Fruit fly (Drosophila melanogaster): ENCODE data around the gene Brd8.

Gene Brd8

DNA sequence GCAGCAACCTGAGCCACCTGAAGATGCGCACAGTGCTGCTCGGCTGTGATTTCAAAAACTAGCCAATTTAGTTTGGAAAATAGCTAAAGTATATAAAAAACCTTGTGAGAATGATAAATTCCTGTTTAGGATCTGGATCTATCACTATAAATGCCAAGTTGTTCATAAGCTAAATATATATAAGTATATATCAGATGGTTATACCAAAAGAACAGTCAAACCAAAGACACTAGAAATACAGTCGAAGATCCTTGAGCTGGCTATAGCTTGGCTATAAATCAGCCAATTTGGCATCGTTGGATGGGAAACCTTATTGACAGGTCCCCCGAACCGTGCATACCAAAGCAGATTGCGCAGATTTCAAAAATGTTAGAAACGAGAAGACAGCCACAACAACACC, 40.0 kb downstream of the Brd8 start (continued):
- no peak for TF ChIP-seq Lpt (GFP tag; optimal IDR thresholded peaks at IDR 0.05)

DNA sequence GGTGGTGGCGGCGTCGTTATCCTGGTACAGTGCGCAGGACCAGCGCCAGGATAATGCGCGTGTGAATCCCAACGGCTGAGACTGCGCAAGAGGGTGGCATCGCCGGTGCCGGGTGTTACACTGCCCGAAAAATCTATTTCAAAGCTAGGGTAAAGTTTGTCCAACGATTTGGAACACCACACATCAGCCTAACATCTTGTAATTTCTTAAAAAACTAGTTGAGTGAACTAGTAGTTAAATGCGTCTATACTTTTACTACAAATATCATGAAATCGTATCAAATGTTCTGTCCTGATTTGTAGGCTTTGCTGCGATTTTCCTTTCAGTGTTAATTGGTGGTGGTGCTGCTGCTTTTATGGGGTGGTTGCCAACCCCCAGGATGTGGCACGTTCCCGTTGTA, 41.8 kb downstream of the Brd8 start:
- TF ChIP-seq mld (GFP tag; IDR thresholded peaks at IDR 0.05; ENCODE audit: partially characterized antibody) (no peak), Oli (tag; optimal IDR thresholded peaks at IDR 0.05) (peak; percentile 52), grau (tag; optimal IDR thresholded peaks at IDR 0.05) (peak; percentile 53), ara (GFP tag; IDR thresholded peaks at IDR 0.05) (peak; percentile 63), pum (GFP tag; optimal IDR thresholded peaks at IDR 0.05) (peak; percentile 20), vvl (GFP tag; IDR thresholded peaks at IDR 0.05) (no peak; the same call in 1 of the 2 replicates), prd (optimal IDR thresholded peaks at IDR 0.05) (no peak), prd (GFP tag; IDR thresholded peaks at IDR 0.05) (no peak; the same call in 2 of the 3 replicates), cato (GFP tag; optimal IDR thresholded peaks at IDR 0.05; ENCODE audit: borderline replicate concordance) (no peak), emc (GFP tag; optimal IDR thresholded peaks at IDR 0.05) (no peak), nmo (GFP tag; optimal IDR thresholded peaks at IDR 0.05) (peak; percentile 43), CG5245 (GFP tag; optimal IDR thresholded peaks at IDR 0.05) (peak; percentile 11), repo (GFP tag; optimal IDR thresholded peaks at IDR 0.05) (no peak), zf30C (GFP tag; optimal IDR thresholded peaks at IDR 0.05) (peak; percentile 90), Blimp-1 (GFP tag; optimal IDR thresholded peaks at IDR 0.05) (peak; percentile 63), phol (tag; optimal IDR thresholded peaks at IDR 0.05) (peak; percentile 54), jigr1 (GFP tag; IDR thresholded peaks at IDR 0.05) (no peak), ftz-f1 (GFP tag; optimal IDR thresholded peaks at IDR 0.05) (no peak), BtbVII (GFP tag; optimal IDR thresholded peaks at IDR 0.05) (no peak), CG9727 (GFP tag; optimal IDR thresholded peaks at IDR 0.05) (peak; percentile 61), YL-1 (GFP tag; optimal IDR thresholded peaks at IDR 0.05) (no peak), zen2 (GFP tag; IDR thresholded peaks at IDR 0.05; ENCODE audit: partially characterized antibody) (no peak), sc (optimal IDR thresholded peaks at IDR 0.05) (no peak), sc (GFP tag; optimal IDR thresholded peaks at IDR 0.05) (peak; percentile 49), CG8359 (GFP tag; optimal IDR thresholded peaks at IDR 0.05; ENCODE audit: borderline replicate concordance) (peak; percentile 30), ind (GFP tag; optimal IDR thresholded peaks at IDR 0.05) (no peak), CG2678 (tag; optimal IDR thresholded peaks at IDR 0.05) (peak; percentile 51), trem (tag; optimal IDR thresholded peaks at IDR 0.05) (peak; percentile 36), cad (GFP tag; optimal IDR thresholded peaks at IDR 0.05) (no peak), CG9609 (GFP tag; optimal IDR thresholded peaks at IDR 0.05) (peak; percentile 23), tap (tag; optimal IDR thresholded peaks at IDR 0.05) (peak; percentile 23), CG8388 (GFP tag; optimal IDR thresholded peaks at IDR 0.05) (peak; percentile 60), scrt (GFP tag; optimal IDR thresholded peaks at IDR 0.05) (no peak), CG6689 (GFP tag; IDR thresholded peaks at IDR 0.05) (peak; percentile 46), CG16863 (GFP tag; optimal IDR thresholded peaks at IDR 0.05) (no peak), wor (GFP tag; IDR thresholded peaks at IDR 0.05) (0 out of 2 replicates have a peak, but pooled peaks have one; percentile 12), CG15011 (GFP tag; optimal IDR thresholded peaks at IDR 0.05) (no peak), dmrt99B (tag; optimal IDR thresholded peaks at IDR 0.05) (peak; percentile 41), az2 (GFP tag; optimal IDR thresholded peaks at IDR 0.05) (peak; percentile 31), eyg (GFP tag; optimal IDR thresholded peaks at IDR 0.05) (no peak), lab (GFP tag; optimal IDR thresholded peaks at IDR 0.05) (no peak), CG7556 (GFP tag; optimal IDR thresholded peaks at IDR 0.05) (peak; percentile 60), CG15601 (tag; optimal IDR thresholded peaks at IDR 0.05) (peak; percentile 56), pnt (GFP tag; optimal IDR thresholded peaks at IDR 0.05) (peak; percentile 40), CG11696 (GFP tag; IDR thresholded peaks at IDR 0.05) (no peak), CG17361 (GFP tag; IDR thresholded peaks at IDR 0.05) (peak; percentile 58; the same call in 2 of the 3 replicates), CG10147 (GFP tag; optimal IDR thresholded peaks at IDR 0.05) (no peak), CG3407 (GFP tag; optimal IDR thresholded peaks at IDR 0.05) (peak; percentile 25), Spps (tag; optimal IDR thresholded peaks at IDR 0.05) (peak; percentile 51)
